Fruit fly (Drosophila melanogaster): ENCODE results near the gene CG10479.

DNA sequence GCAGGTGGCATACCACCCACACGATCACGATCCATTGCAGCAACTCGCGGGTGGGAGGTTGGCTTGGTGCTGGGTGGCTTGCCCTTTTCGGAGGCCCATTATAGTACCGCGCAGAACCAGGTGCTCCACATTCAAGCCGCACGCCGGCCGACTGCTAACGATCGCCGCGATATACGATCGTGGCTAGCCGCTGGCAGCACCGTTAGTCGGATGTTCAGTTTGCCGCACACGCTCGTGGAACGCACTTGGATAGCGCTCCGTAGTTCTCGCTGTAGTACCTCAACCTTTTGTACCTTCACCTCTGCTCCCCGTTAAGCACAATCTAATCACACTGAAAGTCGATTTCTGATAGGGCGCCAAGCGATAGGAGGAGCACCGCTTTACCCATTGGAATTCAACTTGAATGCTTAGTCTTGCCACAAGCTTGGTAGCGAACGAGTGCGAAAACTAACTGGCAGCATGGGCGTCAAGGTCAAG lies 52.1 kb downstream of the CG10479 start, which contains the start of gene CG33523:
- TF ChIP-seq CG10631 (GFP tag; optimal IDR thresholded peaks at IDR 0.05): no peak
- TF ChIP-seq Smox (GFP tag; optimal IDR thresholded peaks at IDR 0.05): no peak
- TF ChIP-seq fd85E (GFP tag; optimal IDR thresholded peaks at IDR 0.05): no peak
- no peak for TF ChIP-seq Blimp-1 (GFP tag; optimal IDR thresholded peaks at IDR 0.05)
- no peak for TF ChIP-seq CG8119 (GFP tag; IDR thresholded peaks at IDR 0.05)
- TF ChIP-seq eg (GFP tag; IDR thresholded peaks at IDR 0.05): no peak
- TF ChIP-seq CG6792 (GFP tag; optimal IDR thresholded peaks at IDR 0.05): no peak
- TF ChIP-seq Hr39 (GFP tag; optimal IDR thresholded peaks at IDR 0.05): no peak
- TF ChIP-seq CG6276 (GFP tag; optimal IDR thresholded peaks at IDR 0.05): no peak
- no peak for TF ChIP-seq spab (GFP tag; optimal IDR thresholded peaks at IDR 0.05)
- TF ChIP-seq CG11762 (GFP tag; optimal IDR thresholded peaks at IDR 0.05; ENCODE audit: insufficient read depth): no peak
- no peak for TF ChIP-seq Sox102F (GFP tag; optimal IDR thresholded peaks at IDR 0.05)
- no peak for TF ChIP-seq CG8632 (GFP tag; optimal IDR thresholded peaks at IDR 0.05)
